2 fruit fly cellular contexts compared by ENCODE assay signal in genomic region chr2L:14198341-14198740, dm6.
TF ChIP-seq lines count a peak whose summit lies in the region.

No protein-coding gene starts in this region.

- no peak for TF ChIP-seq CTCF in whole organism, embryonic (GFP tag; optimal IDR thresholded peaks at IDR 0.05; lab: Kevin White, UChicago)

TF ChIP-seq in whole organism, embryonic, 481 proteins besides CTCF, POLR2A, EP300 and RAD21:
- TF ChIP-seq Hr39 (optimal IDR thresholded peaks at IDR 0.05; lab: Kevin White, UChicago) (no peak), NFAT (GFP tag; IDR thresholded peaks at IDR 0.05; lab: Robert Waterston, UW) (no peak), vvl (GFP tag; IDR thresholded peaks at IDR 0.05; lab: Robert Waterston, UW) (0 out of 2 replicates have a peak, but pooled peaks have one; percentile 7), row (GFP tag; IDR thresholded peaks at IDR 0.05; lab: Robert Waterston, UW) (0 out of 3 replicates have a peak, but pooled peaks have one; percentile 6), tna (GFP tag; IDR thresholded peaks at IDR 0.05; lab: Robert Waterston, UW; ENCODE audit: partially characterized antibody) (no peak), CG10431 (GFP tag; optimal IDR thresholded peaks at IDR 0.05; lab: Kevin White, UChicago) (no peak), zfh1 (GFP tag; IDR thresholded peaks at IDR 0.05; lab: Robert Waterston, UW) (0 out of 3 replicates have a peak, but pooled peaks have one; percentile 13), CG18262 (tag; optimal IDR thresholded peaks at IDR 0.05; lab: Kevin White, UChicago) (peak; percentile 6), schlank (tag; optimal IDR thresholded peaks at IDR 0.05; lab: Kevin White, UChicago) (no peak), stc (GFP tag; IDR thresholded peaks at IDR 0.05; lab: Robert Waterston, UW) (no peak), Ada2b (GFP tag; IDR thresholded peaks at IDR 0.05; lab: Robert Waterston, UW) (0 out of 2 replicates have a peak, but pooled peaks have one; percentile 9), CG1832 (GFP tag; optimal IDR thresholded peaks at IDR 0.05; lab: Kevin White, UChicago) (no peak), CG2712 (tag; optimal IDR thresholded peaks at IDR 0.05; lab: Kevin White, UChicago) (peak; percentile 16), kni (GFP tag; optimal IDR thresholded peaks at IDR 0.05; lab: Kevin White, UChicago) (peak; percentile 56), Xrp1 (GFP tag; IDR thresholded peaks at IDR 0.05; lab: Robert Waterston, UW) (peak; percentile 18; the same call in 1 of the 2 replicates), croc (GFP tag; conservative IDR thresholded peaks at IDR 0.05; lab: Robert Waterston, UW) (no peak), Ets65A (GFP tag; lab: Kevin White, UChicago) (peak; percentile 53), CG4730 (GFP tag; IDR thresholded peaks at IDR 0.05; lab: Robert Waterston, UW) (no peak), eve (GFP tag; optimal IDR thresholded peaks at IDR 0.05; lab: Kevin White, UChicago) (peak in 1 of 2 experiments; percentile 53), Aef1 (GFP tag; IDR thresholded peaks at IDR 0.05; lab: Robert Waterston, UW) (peak; percentile 14; the same call in 1 of the 3 replicates), Blimp-1 (GFP tag; optimal IDR thresholded peaks at IDR 0.05; lab: Kevin White, UChicago) (peak; percentile 29), H15 (GFP tag; IDR thresholded peaks at IDR 0.05; lab: Robert Waterston, UW) (0 out of 3 replicates have a peak, but pooled peaks have one; percentile 18), bsh (GFP tag; optimal IDR thresholded peaks at IDR 0.05; lab: Kevin White, UChicago) (peak in 1 of 2 experiments; percentile 32)

TF ChIP-seq in whole organism, prepupa, 60 proteins besides CTCF, POLR2A, EP300 and RAD21:
- TF ChIP-seq CG32006 (GFP tag; optimal IDR thresholded peaks at IDR 0.05; lab: Kevin White, UChicago) (peak; percentile 36), CG31627 (GFP tag; optimal IDR thresholded peaks at IDR 0.05; lab: Kevin White, UChicago) (peak; percentile 11), Ets96B (tag; optimal IDR thresholded peaks at IDR 0.05; lab: Kevin White, UChicago) (no peak), acj6 (GFP tag; optimal IDR thresholded peaks at IDR 0.05; lab: Kevin White, UChicago) (peak; percentile 21), Eip78C (GFP tag; lab: Kevin White, UChicago) (peak; percentile 68), CG11294 (GFP tag; IDR thresholded peaks at IDR 0.05; lab: Robert Waterston, UW) (no peak), achi (GFP tag; optimal IDR thresholded peaks at IDR 0.05; lab: Kevin White, UChicago) (peak; percentile 19), svp (GFP tag; lab: Kevin White, UChicago) (peak; percentile 46), CG8119 (GFP tag; IDR thresholded peaks at IDR 0.05; lab: Robert Waterston, UW) (0 out of 3 replicates have a peak, but pooled peaks have one; percentile 37), CG6163 (GFP tag; IDR thresholded peaks at IDR 0.05; lab: Robert Waterston, UW) (peak; percentile 34; the same call in 1 of the 3 replicates), Blimp-1 (GFP tag; optimal IDR thresholded peaks at IDR 0.05; lab: Kevin White, UChicago) (no peak), CG16779 (tag; optimal IDR thresholded peaks at IDR 0.05; lab: Kevin White, UChicago) (no peak), salr (GFP tag; optimal IDR thresholded peaks at IDR 0.05; lab: Kevin White, UChicago) (peak in 1 of 2 experiments; percentile 31), CG7368 (GFP tag; optimal IDR thresholded peaks at IDR 0.05; lab: Kevin White, UChicago) (no peak), Sox14 (GFP tag; optimal IDR thresholded peaks at IDR 0.05; lab: Kevin White, UChicago) (peak; percentile 10), cyc (GFP tag; optimal IDR thresholded peaks at IDR 0.05; lab: Kevin White, UChicago) (no peak), Eip75B (GFP tag; optimal IDR thresholded peaks at IDR 0.05; lab: Kevin White, UChicago) (no peak), Met (GFP tag; optimal IDR thresholded peaks at IDR 0.05; lab: Kevin White, UChicago) (no peak), Ets21C (GFP tag; optimal IDR thresholded peaks at IDR 0.05; lab: Kevin White, UChicago) (no peak), CG6792 (GFP tag; optimal IDR thresholded peaks at IDR 0.05; lab: Kevin White, UChicago) (no peak), Hr4 (GFP tag; optimal IDR thresholded peaks at IDR 0.05; lab: Kevin White, UChicago) (peak; percentile 41), Gug (GFP tag; IDR thresholded peaks at IDR 0.05; lab: Robert Waterston, UW) (0 out of 2 replicates have a peak, but pooled peaks have one; percentile 33), CG11762 (GFP tag; optimal IDR thresholded peaks at IDR 0.05; lab: Kevin White, UChicago; ENCODE audit: insufficient read depth) (no peak), Smox (GFP tag; optimal IDR thresholded peaks at IDR 0.05; lab: Kevin White, UChicago) (no peak)
TF ChIP-seq in whole organism, prepupa: peak in this region for 12.

Comparison
In these comparisons a context has a peak if more than half of its experiments do, and no peak if none do; other contexts are left out.
1. Of the 7 proteins assayed by ChIP-seq in both whole organism, embryonic and whole organism, prepupa: peak only in whole organism, embryonic: Blimp-1; only in whole organism, prepupa: Gug; in both: none; in neither: 5.